Worm (Caenorhabditis elegans) whole organism, L4/young adult: ENCODE measurements around the gene his-31.

Experiments
- W03F9.2 ChIP-seq: fragments of 150-350 bp; optimal IDR thresholded peaks from 2 replicates; lab custom pipeline; 2014; ENCODE audit warnings: missing biosample characterization, missing genetic modification characterization
- dao-5 ChIP-seq: sonication (generic microtip); optimal IDR thresholded peaks from 2 replicates; lab custom pipeline; 2016; ENCODE audit warnings: missing genotype, missing genetic modification characterization, moderate library complexity, missing compliant biosample characterization
- him-1 ChIP-seq: sonication (generic microtip); optimal IDR thresholded peaks from 2 replicates; lab custom pipeline; 2016; ENCODE audit warnings: missing genotype, missing genetic modification reagents, missing genetic modification characterization, missing compliant biosample characterization

- no peak for TF ChIP-seq him-1 (tag; lab: Kevin White, UChicago)
- TF ChIP-seq W03F9.2 (tag; lab: Kevin White, UChicago), result no peak
- no peak for TF ChIP-seq dao-5 (tag; lab: Kevin White, UChicago)
These were observed 45.9 kb upstream of the his-31 start, which contains the start of gene praf-3 for ce11 chrIV:8379683-8380082.
